Fruit fly (Drosophila melanogaster): ENCODE measurements around the gene CG17959.

DNA sequence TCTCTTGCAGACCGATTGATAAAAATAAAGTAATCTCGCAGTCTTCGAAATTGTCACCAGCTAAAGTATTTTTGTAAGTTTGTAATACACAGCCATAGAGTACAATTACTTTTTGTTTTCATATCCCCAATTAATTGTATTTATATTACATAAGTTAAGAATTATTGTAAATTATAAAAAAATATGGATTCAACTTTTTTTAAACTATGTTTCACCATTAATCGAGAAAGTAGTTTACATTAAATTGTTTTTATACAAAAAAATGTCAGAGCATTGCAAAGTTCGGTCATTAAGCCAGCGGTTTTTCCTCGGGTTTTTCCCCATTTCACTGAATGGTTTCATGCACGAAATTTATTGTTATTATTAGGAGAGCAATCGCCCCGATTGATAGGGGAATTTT is 33.4 kb downstream of the CG17959 start:
- TF ChIP-seq tai (GFP tag; optimal IDR thresholded peaks at IDR 0.05) = no peak
- no peak for TF ChIP-seq sage (GFP tag; optimal IDR thresholded peaks at IDR 0.05)
- TF ChIP-seq lola (GFP tag; optimal IDR thresholded peaks at IDR 0.05) = no peak

Data from whole organism, wandering third instar larva.